Fruit fly (Drosophila melanogaster) whole organism, wandering third instar larva: ENCODE data around the gene CG33648.

Source experiments
- Abd-B ChIP-seq: fragments of >200 bp; optimal IDR thresholded peaks from 2 replicates; lab custom pipeline; 2017; ENCODE audit warnings: missing biosample characterization, missing genetic modification characterization
- CG32264 ChIP-seq: fragments of 200-800 bp; sonication (Bioruptor generic); optimal IDR thresholded peaks from 2 replicates; lab custom pipeline; 2016; ENCODE audit warnings: missing biosample characterization, missing genetic modification characterization
- CG9705 ChIP-seq: fragments of 200-800 bp; sonication (Bioruptor generic); optimal IDR thresholded peaks from 2 replicates; lab custom pipeline; 2018; ENCODE audit warnings: missing biosample characterization, mild to moderate bottlenecking, missing genetic modification characterization
- CrebA ChIP-seq: fragments of 200-800 bp; sonication (Bioruptor generic); optimal IDR thresholded peaks from 2 replicates; lab custom pipeline; 2016; ENCODE audit warnings: missing biosample characterization, mild to moderate bottlenecking, missing genetic modification characterization, borderline replicate concordance
- Dfd ChIP-seq: fragments of >200 bp; optimal IDR thresholded peaks from 2 replicates; lab custom pipeline; 2017; ENCODE audit warnings: missing biosample characterization, missing genetic modification characterization
- Dif ChIP-seq: fragments of 200-275, 200-300 bp; sonication (Bioruptor generic); optimal IDR thresholded peaks from 2 replicates; lab custom pipeline; 2018; ENCODE audit warnings: missing biosample characterization, missing genetic modification characterization; ENCODE audit not compliant: partially characterized antibody
- HLH106 ChIP-seq: fragments of 200-800 bp; optimal IDR thresholded peaks from 3 replicates; lab custom pipeline; 2019; ENCODE audit warnings: missing biosample characterization, mild to moderate bottlenecking, missing genetic modification characterization, moderate library complexity
- Hnf4 ChIP-seq: fragments of 200-800 bp; sonication (Bioruptor generic); optimal IDR thresholded peaks from 2 replicates; lab custom pipeline; 2016; ENCODE audit warnings: missing biosample characterization, mild to moderate bottlenecking, missing genetic modification characterization
- Hr78 ChIP-seq: fragments of >200 bp; optimal IDR thresholded peaks from 2 replicates; lab custom pipeline; 2017; ENCODE audit warnings: missing biosample characterization, missing genetic modification characterization
- Jra ChIP-seq: sonication (Bioruptor generic); optimal IDR thresholded peaks from 2 replicates; lab custom pipeline; 2016; ENCODE audit warnings: missing biosample characterization, missing genetic modification characterization
- Mio ChIP-seq: sonication (Bioruptor generic); optimal IDR thresholded peaks from 2 replicates; lab custom pipeline; 2016; ENCODE audit warnings: missing biosample characterization, missing genetic modification characterization
- Myc ChIP-seq: fragments of >200 bp; optimal IDR thresholded peaks from 2 replicates; lab custom pipeline; 2017
- N ChIP-seq: fragments of >200 bp; optimal IDR thresholded peaks from 2 replicates; lab custom pipeline; 2018; ENCODE audit warnings: missing biosample characterization, missing external identifiers, missing genetic modification characterization
- OdsH ChIP-seq: fragments of 200-800 bp; sonication (Bioruptor generic); optimal IDR thresholded peaks from 2 replicates; lab custom pipeline; 2016; ENCODE audit warnings: missing biosample characterization, mild to moderate bottlenecking, missing genetic modification characterization
- Rel ChIP-seq, 2 experiments: fragments of 200-800 bp; sonication (Bioruptor generic) in 1 of 2; optimal IDR thresholded peaks; 2 replicates in 1 of 2; 3 replicates in 1 of 2; lab custom pipeline; 2016 to 2019; ENCODE audit warnings: mild to moderate bottlenecking in 2 of 2, missing biosample characterization in 2 of 2, missing genetic modification characterization in 2 of 2, moderate library complexity in 1 of 2
- Sp1 ChIP-seq: fragments of 200-800 bp; sonication (Bioruptor generic); optimal IDR thresholded peaks from 3 replicates; lab custom pipeline; 2019; ENCODE audit warnings: missing biosample characterization, mild to moderate bottlenecking, missing genetic modification characterization, moderate library complexity
- Vsx2 ChIP-seq: fragments of 200-300, 225-300 bp; sonication (Bioruptor generic); optimal IDR thresholded peaks from 2 replicates; lab custom pipeline; 2018; ENCODE audit warnings: missing biosample characterization, missing genetic modification characterization; ENCODE audit not compliant: partially characterized antibody
- br ChIP-seq: fragments of 200-800 bp; sonication (Bioruptor generic); optimal IDR thresholded peaks from 2 replicates; lab custom pipeline; 2016; ENCODE audit warnings: missing biosample characterization, missing genetic modification characterization
- brk ChIP-seq: fragments of 200-800 bp; sonication (Bioruptor generic); optimal IDR thresholded peaks from 2 replicates; lab custom pipeline; 2016; ENCODE audit warnings: missing biosample characterization, mild to moderate bottlenecking, missing genetic modification characterization
- dl ChIP-seq, 2 experiments: fragments of 175-275, 200-275 bp in 1 of 2; fragments of 200-275 bp in 1 of 2; sonication (Bioruptor generic); optimal IDR thresholded peaks; lab custom pipeline; 2018; ENCODE audit warnings: mild to moderate bottlenecking in 2 of 2, missing biosample characterization in 2 of 2, missing genetic modification characterization in 2 of 2, moderate library complexity in 2 of 2; ENCODE audit not compliant: partially characterized antibody in 2 of 2, insufficient read depth in 1 of 2
- dmrt93B ChIP-seq: fragments of 200-800 bp; sonication (Bioruptor generic); optimal IDR thresholded peaks from 2 replicates; lab custom pipeline; 2018; ENCODE audit warnings: missing biosample characterization, mild to moderate bottlenecking, missing genetic modification characterization
- dsf ChIP-seq: sonication (Bioruptor generic); optimal IDR thresholded peaks from 2 replicates; lab custom pipeline; 2016; ENCODE audit warnings: missing biosample characterization, missing genetic modification characterization, borderline replicate concordance
- ey ChIP-seq: fragments of 200-800 bp; sonication (Bioruptor generic); optimal IDR thresholded peaks from 2 replicates; lab custom pipeline; 2016; ENCODE audit warnings: missing biosample characterization, missing genetic modification characterization
- fru ChIP-seq: fragments of 200-800 bp; sonication (Bioruptor generic); optimal IDR thresholded peaks from 3 replicates; lab custom pipeline; 2016; ENCODE audit warnings: missing biosample characterization, mild to moderate bottlenecking, missing genetic modification characterization
- h ChIP-seq: fragments of 200-800 bp; sonication (Bioruptor generic); optimal IDR thresholded peaks from 3 replicates; lab custom pipeline; 2016; ENCODE audit warnings: missing biosample characterization, mild to moderate bottlenecking, missing genetic modification characterization
- lola ChIP-seq: fragments of >200 bp; optimal IDR thresholded peaks from 2 replicates; lab custom pipeline; 2017; ENCODE audit warnings: missing biosample characterization, missing genetic modification characterization
- pan ChIP-seq: fragments of >200 bp; optimal IDR thresholded peaks from 2 replicates; lab custom pipeline; 2017
- psq ChIP-seq: fragments of 200-800 bp; sonication (Bioruptor generic); optimal IDR thresholded peaks from 3 replicates; lab custom pipeline; 2017; ENCODE audit warnings: missing biosample characterization, mild to moderate bottlenecking, missing genetic modification characterization, moderate library complexity
- rgr ChIP-seq: fragments of 200-800 bp; sonication (Bioruptor generic); optimal IDR thresholded peaks from 3 replicates; lab custom pipeline; 2016; ENCODE audit warnings: missing biosample characterization, mild to moderate bottlenecking, missing genetic modification characterization
- tai ChIP-seq: sonication (Bioruptor generic); optimal IDR thresholded peaks from 2 replicates; lab custom pipeline; 2016; ENCODE audit warnings: missing biosample characterization, missing genetic modification characterization
- usp ChIP-seq: fragments of >200 bp; optimal IDR thresholded peaks from 2 replicates; lab custom pipeline; 2017; ENCODE audit warnings: missing biosample characterization, missing genetic modification characterization
- woc ChIP-seq: sonication (Bioruptor generic); optimal IDR thresholded peaks from 2 replicates; lab custom pipeline; 2016; ENCODE audit warnings: missing biosample characterization, mild to moderate bottlenecking, missing genetic modification characterization

CG33648 gene

DNA sequence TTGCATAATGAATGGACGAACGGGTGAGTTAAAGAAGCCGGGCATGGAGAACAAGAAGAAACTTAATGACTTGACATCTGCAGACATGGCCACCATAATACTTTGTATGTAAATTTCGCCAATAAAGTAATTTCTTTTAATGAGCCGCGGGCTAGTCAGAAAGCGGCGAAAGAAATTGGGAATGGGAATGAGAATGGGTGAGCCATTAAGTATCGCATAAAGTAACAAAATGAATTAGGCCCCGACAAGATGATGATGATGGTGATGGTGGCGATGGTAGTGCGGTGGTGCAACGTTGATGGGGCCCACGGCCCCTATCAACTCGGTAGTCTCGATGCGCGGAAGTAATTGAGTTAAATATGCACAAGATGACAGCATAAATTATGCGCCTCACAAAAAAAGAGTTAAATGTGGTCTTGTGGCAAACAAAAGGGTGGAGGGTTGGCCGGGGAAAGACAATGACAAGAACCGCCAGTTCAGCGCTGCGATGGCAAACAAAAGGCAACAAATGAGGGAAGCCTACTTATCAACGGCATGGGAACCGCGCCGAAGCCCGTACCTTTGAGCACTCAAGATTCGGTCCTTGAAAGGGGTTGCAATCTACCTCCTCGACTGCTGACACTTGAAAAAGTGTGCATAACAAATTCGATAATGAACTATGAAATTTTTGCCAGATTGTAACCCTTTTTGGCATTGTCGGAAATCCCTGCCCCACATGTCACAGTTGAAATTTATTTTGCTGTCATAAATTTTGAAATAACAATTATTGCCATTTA is 46.5 kb upstream of the CG33648 start:
- TF ChIP-seq OdsH (GFP tag; lab: Kevin White, UChicago) (no peak), fru (GFP tag; lab: Kevin White, UChicago) (peak; percentile 5), CrebA (GFP tag; lab: Kevin White, UChicago) (no peak), rgr (GFP tag; lab: Kevin White, UChicago) (no peak)

DNA sequence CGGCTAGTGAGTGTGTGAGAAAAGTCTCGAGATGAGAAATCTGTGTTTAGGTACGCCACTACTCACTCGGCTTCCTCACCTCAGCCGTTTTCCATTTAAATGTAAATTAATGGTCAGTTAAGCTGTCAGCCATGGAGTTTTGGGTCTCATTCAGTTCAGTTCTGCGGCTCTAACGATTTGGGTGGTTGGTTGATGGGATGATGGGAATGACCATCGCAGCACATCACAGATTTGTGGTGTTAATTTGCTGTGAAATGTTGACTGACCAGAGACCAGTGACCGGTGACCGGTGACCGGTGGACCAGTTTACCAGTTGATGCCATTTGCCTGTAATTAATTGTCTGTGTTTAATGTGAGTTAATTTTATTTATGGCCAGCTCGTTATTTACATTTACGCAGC is 45.2 kb upstream of the CG33648 start:
- TF ChIP-seq Abd-B (GFP tag; lab: Kevin White, UChicago), result no peak
- TF ChIP-seq Mio (GFP tag; lab: Kevin White, UChicago), result no peak
- TF ChIP-seq CG9705, result no peak
- TF ChIP-seq lola, result no peak
- TF ChIP-seq Hr78 (GFP tag; lab: Kevin White, UChicago), result no peak
- no peak for TF ChIP-seq dmrt93B (GFP tag; lab: Kevin White, UChicago)
- no peak for TF ChIP-seq ey

DNA sequence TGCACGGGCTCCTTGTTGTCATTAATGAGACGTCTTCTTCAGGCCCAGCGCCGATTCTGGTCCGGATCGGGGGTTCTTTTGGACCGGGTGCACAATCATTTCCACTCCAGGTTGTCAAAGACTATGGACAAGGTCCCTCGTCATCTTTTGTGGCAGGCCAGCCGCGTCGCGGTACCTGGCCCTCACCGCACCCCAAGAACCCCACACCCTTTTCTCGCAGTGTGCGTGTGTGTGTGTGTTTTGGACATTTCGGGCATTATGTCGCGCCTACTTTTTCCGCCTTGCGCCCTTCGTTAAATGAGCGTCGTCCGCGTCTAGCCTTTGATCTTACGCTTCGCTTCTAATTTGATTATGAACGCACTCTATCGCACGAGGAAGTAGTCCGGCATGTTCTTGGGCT is 40.7 kb upstream of the CG33648 start:
- no peak for TF ChIP-seq lola
- TF ChIP-seq Mio (GFP tag; lab: Kevin White, UChicago), result no peak
- no peak for TF ChIP-seq tai
- no peak for TF ChIP-seq Dif (GFP tag; lab: Kevin White, UChicago)
- TF ChIP-seq dsf (GFP tag; lab: Kevin White, UChicago), result no peak
- no peak for TF ChIP-seq Abd-B (GFP tag; lab: Kevin White, UChicago)
- TF ChIP-seq dmrt93B (GFP tag; lab: Kevin White, UChicago), result no peak
- no peak for TF ChIP-seq CG9705
- TF ChIP-seq Hnf4, result no peak
- no peak for TF ChIP-seq HLH106 (tag; lab: Kevin White, UChicago)
- TF ChIP-seq psq, result no peak

DNA sequence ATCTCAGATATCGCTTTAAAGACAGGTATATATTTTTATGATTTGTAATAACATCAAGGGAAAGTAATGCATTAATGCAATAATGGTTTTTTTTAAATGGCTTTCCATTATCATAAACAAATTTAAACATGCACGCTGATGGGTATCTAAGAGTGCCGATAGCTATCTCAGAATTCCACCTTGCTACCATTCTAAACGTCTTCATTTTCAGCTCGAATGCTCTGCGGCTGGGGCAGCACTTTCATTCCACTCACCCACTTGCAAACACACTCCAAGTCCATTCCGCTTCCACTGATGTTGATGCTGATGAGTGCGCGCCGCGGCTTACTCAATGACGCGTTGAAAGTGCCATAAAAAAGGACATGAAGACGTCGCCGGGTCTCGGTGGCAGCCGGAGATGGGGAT is 40.2 kb upstream of the CG33648 start:
- no peak for TF ChIP-seq Myc (lab: Kevin White, UChicago)
- no peak for TF ChIP-seq br
- TF ChIP-seq pan, result no peak
- no peak for TF ChIP-seq Sp1 (GFP tag; lab: Kevin White, UChicago)
- TF ChIP-seq usp (GFP tag; lab: Kevin White, UChicago), result no peak
- no peak for TF ChIP-seq CG32264 (GFP tag; lab: Kevin White, UChicago)
- TF ChIP-seq dl (GFP tag; optimal IDR thresholded peaks at IDR 0.05; lab: Kevin White, UChicago; ENCODE audit: insufficient read depth in 1 of 2, partially characterized antibody in 2 of 2), result no peak
- TF ChIP-seq woc (GFP tag; lab: Kevin White, UChicago), result no peak
- no peak for TF ChIP-seq psq
- no peak for TF ChIP-seq fru (GFP tag; lab: Kevin White, UChicago)

DNA sequence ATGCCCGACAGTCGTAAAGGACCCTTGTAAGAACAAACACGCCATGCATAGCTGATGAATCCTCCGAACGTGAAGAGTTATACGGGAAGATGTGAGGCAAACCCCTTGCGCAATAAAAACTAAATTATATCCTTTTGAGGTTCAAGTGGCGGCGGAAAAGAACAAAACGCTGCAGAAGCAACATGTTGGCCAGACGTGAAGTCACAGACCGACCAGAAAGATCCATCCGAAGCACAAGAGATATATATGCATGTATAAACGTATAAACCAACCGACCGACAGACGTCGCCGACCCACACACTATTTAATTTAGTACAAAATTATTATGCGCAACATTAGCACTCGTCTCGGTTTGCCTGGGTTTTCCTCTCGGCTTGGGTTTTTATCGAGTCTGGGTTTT is 39.2 kb upstream of the CG33648 start:
- TF ChIP-seq rgr (GFP tag; lab: Kevin White, UChicago), result no peak
- no peak for TF ChIP-seq dmrt93B (GFP tag; lab: Kevin White, UChicago)
- no peak for TF ChIP-seq fru (GFP tag; lab: Kevin White, UChicago)
- no peak for TF ChIP-seq dsf (GFP tag; lab: Kevin White, UChicago)
- TF ChIP-seq Abd-B (GFP tag; lab: Kevin White, UChicago), result no peak
- no peak for TF ChIP-seq h (GFP tag; lab: Kevin White, UChicago)
- TF ChIP-seq CrebA (GFP tag; lab: Kevin White, UChicago), result no peak
- TF ChIP-seq brk, result no peak
- TF ChIP-seq Vsx2 (GFP tag; lab: Kevin White, UChicago), result no peak
- TF ChIP-seq Jra (GFP tag; lab: Kevin White, UChicago), result no peak
- no peak for TF ChIP-seq br
- no peak for TF ChIP-seq Rel (GFP tag; optimal IDR thresholded peaks at IDR 0.05; lab: Kevin White, UChicago)
- no peak for TF ChIP-seq Rel (tag; optimal IDR thresholded peaks at IDR 0.05; lab: Kevin White, UChicago)
- no peak for TF ChIP-seq Dfd (GFP tag; lab: Kevin White, UChicago)
- TF ChIP-seq N (GFP tag; lab: Kevin White, UChicago), result no peak
- TF ChIP-seq usp (GFP tag; lab: Kevin White, UChicago), result no peak
- TF ChIP-seq pan, result no peak
